Fruit fly (Drosophila melanogaster) whole organism, embryonic: ENCODE results near the gene CG46462.

ENCODE experiments used
- BEAF-32 ChIP-seq: fragments of 200-800 bp; sonication (Bioruptor generic); optimal IDR thresholded peaks from 3 replicates; lab custom pipeline; 2017; ENCODE audit warnings: missing biosample characterization, missing genetic modification characterization, mild to moderate bottlenecking, moderate library complexity, missing genetic modification reagents
- CG12104 ChIP-seq: fragments of 200-800 bp; sonication (Bioruptor generic); optimal IDR thresholded peaks from 3 replicates; lab custom pipeline; 2016; ENCODE audit warnings: missing biosample characterization, missing genetic modification characterization
- CG1233 ChIP-seq: fragments of 200-800 bp; sonication (Bioruptor generic); optimal IDR thresholded peaks from 4 replicates; lab custom pipeline; 2018; ENCODE audit warnings: missing biosample characterization, mild to moderate bottlenecking, missing genetic modification characterization
- CG12391 ChIP-seq: fragments of 200-800 bp; sonication (Bioruptor generic); optimal IDR thresholded peaks from 3 replicates; lab custom pipeline; 2018; ENCODE audit warnings: missing biosample characterization, mild to moderate bottlenecking, missing genetic modification characterization, moderate library complexity
- CG13624 ChIP-seq: fragments of 200-800 bp; sonication (Bioruptor generic); optimal IDR thresholded peaks from 2 replicates; lab custom pipeline; 2016; ENCODE audit warnings: missing biosample characterization, missing genetic modification characterization
- CG17328 ChIP-seq: fragments of 200-800 bp; sonication (Bioruptor generic); IDR thresholded peaks from 2 replicates; pipeline ENCODE4 v1.3.6; 2022; ENCODE audit warnings: missing biosample characterization, missing genetic modification characterization
- CG17385 ChIP-seq: fragments of 200-800 bp; sonication (Bioruptor generic); optimal IDR thresholded peaks from 3 replicates; lab custom pipeline; 2018; ENCODE audit warnings: missing biosample characterization, mild to moderate bottlenecking, missing genetic modification characterization
- CG18262 ChIP-seq: fragments of 200-800 bp; optimal IDR thresholded peaks from 3 replicates; lab custom pipeline; 2019; ENCODE audit warnings: missing biosample characterization, mild to moderate bottlenecking, missing genetic modification characterization, moderate library complexity
- CG18599 ChIP-seq: fragments of 200-800 bp; sonication (Bioruptor generic); optimal IDR thresholded peaks from 3 replicates; lab custom pipeline; 2017; ENCODE audit warnings: missing biosample characterization, missing genetic modification characterization, mild to moderate bottlenecking, moderate library complexity, missing genetic modification reagents
- CG2116 ChIP-seq: fragments of 200-800 bp; sonication (Bioruptor generic); optimal IDR thresholded peaks from 3 replicates; lab custom pipeline; 2018; ENCODE audit warnings: missing biosample characterization, mild to moderate bottlenecking, missing genetic modification characterization
- CG2120 ChIP-seq: fragments of 200-800 bp; sonication (Bioruptor generic); optimal IDR thresholded peaks from 3 replicates; lab custom pipeline; 2016; ENCODE audit warnings: missing biosample characterization, missing genetic modification characterization
- CG2889 ChIP-seq: fragments of 200-800 bp; sonication (Bioruptor generic); IDR thresholded peaks from 3 replicates; pipeline ENCODE4 v1.3.6; 2022; ENCODE audit warnings: missing biosample characterization, missing genetic modification characterization
- CG31365 ChIP-seq: fragments of 200-800 bp; sonication (Bioruptor generic); optimal IDR thresholded peaks from 2 replicates; lab custom pipeline; 2018; ENCODE audit warnings: missing biosample characterization, mild to moderate bottlenecking, missing genetic modification characterization
- CG3281 ChIP-seq: fragments of 200-800 bp; sonication (Bioruptor generic); optimal IDR thresholded peaks from 3 replicates; lab custom pipeline; 2017; ENCODE audit warnings: missing biosample characterization, mild to moderate bottlenecking, missing genetic modification characterization
- CG3847 ChIP-seq: fragments of 200-800 bp; sonication (Bioruptor generic); IDR thresholded peaks from 2 replicates; pipeline ENCODE4 v1.3.6; 2022; ENCODE audit warnings: missing biosample characterization, missing genetic modification characterization
- CG5180 ChIP-seq: fragments of 200-800 bp; sonication (Bioruptor generic); optimal IDR thresholded peaks from 3 replicates; lab custom pipeline; 2017; ENCODE audit warnings: missing biosample characterization, missing genetic modification characterization, mild to moderate bottlenecking, moderate library complexity, missing genetic modification reagents
- CG6254 ChIP-seq: fragments of 200-800 bp; sonication (Bioruptor generic); optimal IDR thresholded peaks from 3 replicates; lab custom pipeline; 2017; ENCODE audit warnings: mild to moderate bottlenecking, missing biosample characterization, missing genetic modification reagents, missing genetic modification characterization
- CG7556 ChIP-seq: fragments of 200-800 bp; sonication (Bioruptor generic); optimal IDR thresholded peaks from 2 replicates; lab custom pipeline; 2017; ENCODE audit warnings: missing biosample characterization, mild to moderate bottlenecking, missing genetic modification characterization
- CG9727 ChIP-seq: fragments of 200-800 bp; sonication (Bioruptor generic); optimal IDR thresholded peaks from 3 replicates; lab custom pipeline; 2017; ENCODE audit warnings: missing biosample characterization, mild to moderate bottlenecking, missing genetic modification characterization
- Dref ChIP-seq: fragments of 200-800 bp; sonication (Bioruptor generic); IDR thresholded peaks from 2 replicates; pipeline ENCODE4 v1.3.6; 2022; ENCODE audit warnings: missing biosample characterization, missing genetic modification characterization
- H2.0 ChIP-seq: fragments of 200-800 bp; sonication (Bioruptor generic); IDR thresholded peaks from 2 replicates; pipeline ENCODE4 v1.3.6; 2022; ENCODE audit warnings: missing biosample characterization, missing genetic modification characterization
- Hey ChIP-seq: fragments of 200-800 bp; sonication (Bioruptor generic); optimal IDR thresholded peaks from 3 replicates; lab custom pipeline; 2018; ENCODE audit warnings: missing biosample characterization, mild to moderate bottlenecking, missing genetic modification characterization
- NC2β ChIP-seq: fragments of 200-800 bp; sonication (Bioruptor generic); optimal IDR thresholded peaks from 2 replicates; lab custom pipeline; 2016; ENCODE audit warnings: missing biosample characterization, missing genetic modification characterization
- Optix ChIP-seq: fragments of 200-800 bp; sonication (Bioruptor generic); IDR thresholded peaks from 3 replicates; pipeline ENCODE4 v1.3.6; 2022; ENCODE audit warnings: missing biosample characterization, missing genetic modification characterization
- Side ChIP-seq: fragments of 200-800 bp; sonication (Bioruptor generic); optimal IDR thresholded peaks from 2 replicates; lab custom pipeline; 2016; ENCODE audit warnings: missing biosample characterization, missing genetic modification characterization
- Sin3A ChIP-seq: fragments of >200 bp; optimal IDR thresholded peaks from 2 replicates; lab custom pipeline; 2018
- ase ChIP-seq: fragments of 200-800 bp; sonication (Bioruptor generic); IDR thresholded peaks from 3 replicates; pipeline ENCODE4 v1.3.6; 2022; ENCODE audit warnings: missing biosample characterization, missing genetic modification characterization
- chif ChIP-seq, 2 experiments: fragments of 200-800 bp; sonication (Bioruptor generic); optimal IDR thresholded peaks; 3 replicates each; lab custom pipeline; 2016; ENCODE audit warnings: missing biosample characterization in 2 of 2, missing genetic modification characterization in 2 of 2
- croc ChIP-seq: fragments of 200-800 bp; sonication (Bioruptor generic); conservative IDR thresholded peaks from 3 replicates; pipeline ENCODE4 v1.3.6; 2022; ENCODE audit warnings: missing biosample characterization, missing genetic modification characterization
- cwo ChIP-seq: fragments of 200-800 bp; sonication (Bioruptor generic); optimal IDR thresholded peaks from 3 replicates; lab custom pipeline; 2017; ENCODE audit warnings: missing biosample characterization, missing genetic modification characterization, mild to moderate bottlenecking, moderate library complexity, missing genetic modification reagents
- dati ChIP-seq: fragments of 200-800 bp; sonication (Bioruptor generic); IDR thresholded peaks from 2 replicates; pipeline ENCODE4 v1.3.6; 2022; ENCODE audit warnings: missing biosample characterization, missing genetic modification characterization
- dpn ChIP-seq, 2 experiments: fragments of 200-800 bp; sonication (Bioruptor generic); optimal IDR thresholded peaks; 3 replicates each; lab custom pipeline; 2016; ENCODE audit warnings: missing biosample characterization in 2 of 2, missing genetic modification characterization in 2 of 2
- eve ChIP-seq, 2 experiments: fragments of >200 bp; optimal IDR thresholded peaks; 2 replicates each; lab custom pipeline; 2017; ENCODE audit warnings: missing biosample characterization in 2 of 2, missing genetic modification characterization in 2 of 2
- exex ChIP-seq: fragments of 200-800 bp; sonication (Bioruptor generic); optimal IDR thresholded peaks from 4 replicates; lab custom pipeline; 2018; ENCODE audit warnings: missing biosample characterization, mild to moderate bottlenecking, missing genetic modification characterization, moderate library complexity
- gem ChIP-seq: fragments of 200-800 bp; sonication (Bioruptor generic); optimal IDR thresholded peaks from 2 replicates; lab custom pipeline; 2019; ENCODE audit warnings: missing biosample characterization, mild to moderate bottlenecking, missing genetic modification characterization, moderate library complexity
- gro ChIP-seq: fragments of 200-800 bp; sonication (Bioruptor generic); optimal IDR thresholded peaks from 2 replicates; lab custom pipeline; 2016; ENCODE audit warnings: missing biosample characterization, missing genetic modification characterization
- hkb ChIP-seq, 2 experiments: fragments of 200-800 bp in 1 of 2; fragments of >200 bp in 1 of 2; sonication (Bioruptor generic) in 1 of 2; IDR thresholded peaks in 1 of 2; optimal IDR thresholded peaks in 1 of 2; 2 replicates each; pipeline versions ENCODE4 v1.3.6 to Lab custom; 2017 to 2022; ENCODE audit warnings: missing biosample characterization in 1 of 2, missing genetic modification characterization in 1 of 2
- inv ChIP-seq: fragments of 200-800 bp; sonication (Bioruptor generic); IDR thresholded peaks from 2 replicates; pipeline ENCODE4 v1.3.6; 2022; ENCODE audit warnings: missing biosample characterization, missing genetic modification characterization; ENCODE audit not compliant: partially characterized antibody
- lbe ChIP-seq: fragments of 200-800 bp; sonication (Bioruptor generic); optimal IDR thresholded peaks from 2 replicates; lab custom pipeline; 2016; ENCODE audit warnings: missing biosample characterization, mild to moderate bottlenecking, missing genetic modification characterization
- nmo ChIP-seq: fragments of 200-800 bp; sonication (Bioruptor generic); optimal IDR thresholded peaks from 2 replicates; lab custom pipeline; 2018; ENCODE audit warnings: missing biosample characterization, mild to moderate bottlenecking, missing genetic modification characterization, moderate library complexity
- prd ChIP-seq, 3 experiments: fragments of >200 bp in 2 of 3; fragments of 200-800 bp in 1 of 3; sonication (Bioruptor generic) in 1 of 3; optimal IDR thresholded peaks in 2 of 3; IDR thresholded peaks in 1 of 3; 2 replicates in 2 of 3; 3 replicates in 1 of 3; pipeline versions ENCODE4 v1.3.6 to Lab custom; 2017 to 2022; ENCODE audit warnings: missing biosample characterization in 1 of 3, missing genetic modification characterization in 1 of 3
- slp2 ChIP-seq: fragments of 200-800 bp; sonication (Bioruptor generic); optimal IDR thresholded peaks from 2 replicates; lab custom pipeline; 2016; ENCODE audit warnings: missing biosample characterization, missing genetic modification characterization
- sug ChIP-seq: fragments of 200-800 bp; optimal IDR thresholded peaks from 2 replicates; lab custom pipeline; 2019; ENCODE audit warnings: missing biosample characterization, mild to moderate bottlenecking, missing genetic modification characterization, moderate library complexity
- tna ChIP-seq: fragments of 200-800 bp; sonication (Bioruptor generic); IDR thresholded peaks from 2 replicates; pipeline ENCODE4 v1.3.6; 2022; ENCODE audit warnings: missing biosample characterization, missing genetic modification characterization; ENCODE audit not compliant: partially characterized antibody
- wek ChIP-seq: fragments of 200-800 bp; sonication (Bioruptor generic); optimal IDR thresholded peaks from 3 replicates; lab custom pipeline; 2018; ENCODE audit warnings: missing biosample characterization, mild to moderate bottlenecking, missing genetic modification characterization, moderate library complexity
- wor ChIP-seq: fragments of 200-800 bp; sonication (Bioruptor generic); IDR thresholded peaks from 2 replicates; pipeline ENCODE4 v1.3.6; 2022; ENCODE audit warnings: missing biosample characterization, missing genetic modification characterization
- z ChIP-seq: fragments of 200-800 bp; sonication (Bioruptor generic); IDR thresholded peaks from 3 replicates; pipeline ENCODE4 v1.3.6; 2022; ENCODE audit warnings: missing biosample characterization, missing genetic modification characterization
- zen2 ChIP-seq: fragments of 200-800 bp; sonication (Bioruptor generic); IDR thresholded peaks from 3 replicates; pipeline ENCODE4 v1.3.6; 2022; ENCODE audit warnings: missing biosample characterization, missing genetic modification characterization; ENCODE audit not compliant: partially characterized antibody

Gene CG46462

dm6 chr3L:19896892-19897684 lies 34.4 kb upstream of the CG46462 start (continued):
- TF ChIP-seq CG17385 (GFP tag; lab: Kevin White, UChicago) = peak; percentile 26
- TF ChIP-seq CG18599 = peak; percentile 57
- TF ChIP-seq CG6254 (GFP tag; lab: Kevin White, UChicago) = peak; percentile 7
- TF ChIP-seq CG2116 (GFP tag; lab: Kevin White, UChicago) = peak; percentile 61
- peak; percentile 28 for TF ChIP-seq nmo (GFP tag; lab: Kevin White, UChicago)
- peak; percentile 15 for TF ChIP-seq slp2 (GFP tag; lab: Kevin White, UChicago)
- TF ChIP-seq CG3281 (GFP tag; lab: Kevin White, UChicago) = peak; percentile 26
- no peak for TF ChIP-seq tna (GFP tag; lab: Robert Waterston, UW)
- peak in 1 of 2 experiments; percentile 6 for TF ChIP-seq chif (GFP tag; optimal IDR thresholded peaks at IDR 0.05; lab: Kevin White, UChicago)
- peak; percentile 39; the same call in 2 of the 3 replicates for TF ChIP-seq zen2 (GFP tag; lab: Robert Waterston, UW)
- peak; percentile 30 for TF ChIP-seq Side (GFP tag; lab: Kevin White, UChicago)
- 0 out of 3 replicates have a peak, but pooled peaks have one; percentile 6 for TF ChIP-seq z (GFP tag; lab: Robert Waterston, UW)
- no peak for TF ChIP-seq dati (GFP tag; lab: Robert Waterston, UW)
- no peak for TF ChIP-seq CG1233
- TF ChIP-seq eve (GFP tag; optimal IDR thresholded peaks at IDR 0.05; lab: Kevin White, UChicago) = no peak
- peak; percentile 19 for TF ChIP-seq lbe
- TF ChIP-seq NC2β (GFP tag; lab: Kevin White, UChicago) = peak; percentile 24
- no peak for TF ChIP-seq prd (optimal IDR thresholded peaks at IDR 0.05; lab: Kevin White, UChicago)
- no peak for TF ChIP-seq prd (GFP tag; IDR thresholded peaks at IDR 0.05; lab: Robert Waterston, UW)
- TF ChIP-seq CG9727 (GFP tag; lab: Kevin White, UChicago) = peak; percentile 46
- TF ChIP-seq Hey (tag; lab: Kevin White, UChicago) = no peak
- TF ChIP-seq Dref (GFP tag; lab: Robert Waterston, UW) = peak; percentile 59
- peak; percentile 36 for TF ChIP-seq CG2120
- TF ChIP-seq CG12104 (GFP tag; lab: Kevin White, UChicago) = peak; percentile 20
- peak; percentile 21 for TF ChIP-seq CG5180 (GFP tag; lab: Kevin White, UChicago)
- no peak for TF ChIP-seq inv
- TF ChIP-seq CG7556 (GFP tag; lab: Kevin White, UChicago) = peak; percentile 38
- TF ChIP-seq BEAF-32 = peak; percentile 48
- TF ChIP-seq hkb (optimal IDR thresholded peaks at IDR 0.05; lab: Kevin White, UChicago) = no peak
- TF ChIP-seq hkb (GFP tag; IDR thresholded peaks at IDR 0.05; lab: Robert Waterston, UW) = no peak
- peak; percentile 17; the same call in 1 of the 2 replicates for TF ChIP-seq CG3847 (GFP tag; lab: Robert Waterston, UW)
- no peak for TF ChIP-seq CG2889 (GFP tag; lab: Robert Waterston, UW)
- TF ChIP-seq CG17328 = no peak
- TF ChIP-seq CG12391 (tag; lab: Kevin White, UChicago) = peak; percentile 51
- TF ChIP-seq CG13624 (GFP tag; lab: Kevin White, UChicago) = peak; percentile 49
- peak; percentile 27 for TF ChIP-seq Sin3A (lab: Kevin White, UChicago)
- TF ChIP-seq wek (GFP tag; lab: Kevin White, UChicago) = peak; percentile 16
- TF ChIP-seq exex (tag; lab: Kevin White, UChicago) = peak; percentile 12
- no peak for TF ChIP-seq gro (GFP tag; lab: Kevin White, UChicago)
- no peak for TF ChIP-seq croc (GFP tag; lab: Robert Waterston, UW)
- TF ChIP-seq sug (tag; lab: Kevin White, UChicago) = peak; percentile 37
- no peak for TF ChIP-seq ase (GFP tag; lab: Robert Waterston, UW)
- peak; percentile 22 for TF ChIP-seq cwo
- no peak for TF ChIP-seq H2.0
- peak; percentile 40 for TF ChIP-seq gem
- TF ChIP-seq wor (GFP tag; lab: Robert Waterston, UW) = no peak
- TF ChIP-seq CG31365 = no peak
- peak in 1 of 2 experiments; percentile 40 for TF ChIP-seq dpn (GFP tag; optimal IDR thresholded peaks at IDR 0.05; lab: Kevin White, UChicago)
- peak; percentile 12 for TF ChIP-seq CG18262
- TF ChIP-seq Optix (GFP tag; lab: Robert Waterston, UW) = no peak
